Worm (Caenorhabditis elegans): ENCODE results near the gene M03E7.3.

- TF ChIP-seq egl-27 (tag; optimal IDR thresholded peaks at IDR 0.05) (no peak), ceh-28 (tag; optimal IDR thresholded peaks at IDR 0.05) (no peak), zag-1 (tag; optimal IDR thresholded peaks at IDR 0.05) (no peak), nhr-25 (tag; optimal IDR thresholded peaks at IDR 0.05; ENCODE audit: borderline replicate concordance, insufficient read depth) (no peak), dve-1 (tag; optimal IDR thresholded peaks at IDR 0.05; ENCODE audit: insufficient read depth) (no peak)
These were observed 35.2 kb upstream of the M03E7.3 start for ce11 chrV:5579666-5580065.
